Fruit fly (Drosophila melanogaster): ENCODE results near the gene CG14864.

Gene CG14864

DNA sequence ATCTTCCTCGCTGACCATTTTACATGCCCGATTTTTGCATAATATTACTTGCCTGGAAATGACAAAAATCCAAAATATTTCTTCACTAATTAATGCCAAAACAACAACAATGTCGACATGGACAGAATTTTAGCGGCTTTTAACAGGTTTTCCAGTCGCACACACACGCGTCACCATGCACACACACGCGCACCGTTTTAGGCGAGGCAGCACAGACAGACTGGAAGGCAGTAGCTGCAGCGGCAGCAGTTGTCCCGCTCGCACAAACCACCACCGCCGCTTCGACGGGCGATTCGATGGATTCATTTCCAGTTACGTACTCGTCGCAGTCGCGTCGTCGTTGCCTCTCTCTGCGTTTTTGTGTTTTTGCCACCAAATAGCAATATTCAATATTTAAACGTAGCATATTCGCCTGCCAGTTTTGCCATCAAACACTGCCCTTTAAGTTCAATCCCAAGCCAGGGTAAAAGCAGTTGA is 22.3 kb upstream of the CG14864 start, which contains the start of gene CG45218 (continued):
- TF ChIP-seq Trl (optimal IDR thresholded peaks at IDR 0.05) (peak in 1 of 2 experiments; percentile 14), Trl (GFP tag; optimal IDR thresholded peaks at IDR 0.05) (no peak), CG2116 (GFP tag; optimal IDR thresholded peaks at IDR 0.05) (no peak), CG14441 (GFP tag; IDR thresholded peaks at IDR 0.05) (no peak), pzg (GFP tag; optimal IDR thresholded peaks at IDR 0.05) (peak; percentile 2), hth (optimal IDR thresholded peaks at IDR 0.05) (no peak), oc (tag; optimal IDR thresholded peaks at IDR 0.05) (peak; percentile 40), Jarid2 (GFP tag; optimal IDR thresholded peaks at IDR 0.05) (peak; percentile 54), gcm2 (GFP tag; optimal IDR thresholded peaks at IDR 0.05) (peak; percentile 12), HLHmδ (GFP tag; optimal IDR thresholded peaks at IDR 0.05) (peak; percentile 53), CG12769 (tag; optimal IDR thresholded peaks at IDR 0.05) (peak; percentile 51), mam (GFP tag; optimal IDR thresholded peaks at IDR 0.05) (no peak), bowl (GFP tag; IDR thresholded peaks at IDR 0.05) (no peak), D19B (GFP tag; optimal IDR thresholded peaks at IDR 0.05) (no peak), lmd (GFP tag; IDR thresholded peaks at IDR 0.05) (no peak), Fer1 (GFP tag; optimal IDR thresholded peaks at IDR 0.05) (no peak), CG3163 (GFP tag; optimal IDR thresholded peaks at IDR 0.05) (peak; percentile 64), CG9437 (GFP tag; optimal IDR thresholded peaks at IDR 0.05) (peak; percentile 72), ac (GFP tag; optimal IDR thresholded peaks at IDR 0.05) (no peak), abd-A (tag; optimal IDR thresholded peaks at IDR 0.05) (peak; percentile 90), Deaf1 (tag; optimal IDR thresholded peaks at IDR 0.05) (peak; percentile 46), CG6254 (GFP tag; optimal IDR thresholded peaks at IDR 0.05) (peak; percentile 14), Nf-YC (tag; optimal IDR thresholded peaks at IDR 0.05) (peak; percentile 65), nau (GFP tag; optimal IDR thresholded peaks at IDR 0.05) (no peak), sd (tag; optimal IDR thresholded peaks at IDR 0.05) (peak; percentile 98), sens (GFP tag) (peak; percentile 68), NC2β (GFP tag; optimal IDR thresholded peaks at IDR 0.05) (no peak), CG18599 (GFP tag; optimal IDR thresholded peaks at IDR 0.05) (peak; percentile 54), CG2712 (tag; optimal IDR thresholded peaks at IDR 0.05) (no peak), lilli (GFP tag; optimal IDR thresholded peaks at IDR 0.05) (peak; percentile 0), Med (GFP tag) (peak; percentile 47), CG8290 (GFP tag; optimal IDR thresholded peaks at IDR 0.05) (no peak), CG8290 (tag; optimal IDR thresholded peaks at IDR 0.05) (peak in 1 of 2 experiments; percentile 35), CG3281 (GFP tag; optimal IDR thresholded peaks at IDR 0.05) (peak; percentile 4), pfk (GFP tag; optimal IDR thresholded peaks at IDR 0.05) (peak; percentile 13), prd (optimal IDR thresholded peaks at IDR 0.05) (no peak), prd (GFP tag; IDR thresholded peaks at IDR 0.05) (no peak), ewg (GFP tag; optimal IDR thresholded peaks at IDR 0.05) (peak; percentile 28), CG13894 (tag; optimal IDR thresholded peaks at IDR 0.05) (peak; percentile 32), jing (GFP tag; optimal IDR thresholded peaks at IDR 0.05) (no peak), exex (tag; optimal IDR thresholded peaks at IDR 0.05) (peak; percentile 92), Nf-YB (GFP tag; optimal IDR thresholded peaks at IDR 0.05) (peak; percentile 23), CG8478 (optimal IDR thresholded peaks at IDR 0.05) (peak; percentile 64), gro (GFP tag; optimal IDR thresholded peaks at IDR 0.05) (peak; percentile 14), sug (tag; optimal IDR thresholded peaks at IDR 0.05) (peak; percentile 4), CG4707 (GFP tag; optimal IDR thresholded peaks at IDR 0.05) (no peak), CG12155 (GFP tag; optimal IDR thresholded peaks at IDR 0.05) (peak; percentile 71), jumu (GFP tag; optimal IDR thresholded peaks at IDR 0.05) (peak; percentile 0)

All from whole organism, embryonic.